Worm (Caenorhabditis elegans): Measurements from ENCODE around the gene clec-226.

The clec-226 gene

DNA sequence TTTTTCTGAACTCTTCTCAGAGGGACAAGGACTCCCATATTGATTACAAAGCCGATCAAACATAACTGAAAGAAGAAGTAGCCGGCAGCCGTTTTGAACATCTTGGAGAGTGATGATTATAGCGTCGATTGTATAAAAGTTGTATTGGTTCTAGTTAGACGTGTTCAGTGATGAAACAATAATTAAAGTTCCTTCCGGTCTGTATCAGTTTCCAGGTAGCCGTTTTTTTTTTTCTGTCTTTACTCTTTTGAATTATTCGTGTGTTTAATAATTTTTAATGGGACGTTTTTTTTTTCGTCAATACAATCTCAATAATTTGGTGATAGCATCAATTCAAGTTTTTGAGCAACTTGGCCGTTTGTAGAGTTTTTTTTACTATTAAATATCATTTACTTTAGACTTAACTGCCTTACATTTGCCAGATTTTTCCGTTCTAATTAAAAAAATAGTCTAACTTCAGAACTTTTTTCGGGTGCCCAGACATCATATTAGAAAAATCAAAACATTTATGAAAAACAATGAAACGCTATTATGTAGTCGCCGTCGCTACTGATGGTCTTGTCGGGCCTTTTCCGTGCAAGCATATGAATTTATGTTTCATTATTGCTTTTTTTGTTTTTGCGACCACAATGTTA lies at the start of gene clec-226, which contains the start of gene srx-10:
TSS of gene clec-226 (plus strand) at position 585 of the 635 bp plus-strand sequence.
TSS of gene srx-10 (minus strand) at position 101 of the 635 bp plus-strand sequence.
- TF ChIP-seq cnd-1 (tag; optimal IDR thresholded peaks at IDR 0.05): no peak
- no peak for TF ChIP-seq nhr-237 (tag; optimal IDR thresholded peaks at IDR 0.05)
- TF ChIP-seq zip-8 (tag; optimal IDR thresholded peaks at IDR 0.05): no peak
- no peak for TF ChIP-seq snpc-4 (tag; optimal IDR thresholded peaks at IDR 0.05)
- no peak for TF ChIP-seq bed-3 (GFP tag; optimal IDR thresholded peaks at IDR 0.05)
- no peak for TF ChIP-seq ham-2 (GFP tag; optimal IDR thresholded peaks at IDR 0.05)

DNA sequence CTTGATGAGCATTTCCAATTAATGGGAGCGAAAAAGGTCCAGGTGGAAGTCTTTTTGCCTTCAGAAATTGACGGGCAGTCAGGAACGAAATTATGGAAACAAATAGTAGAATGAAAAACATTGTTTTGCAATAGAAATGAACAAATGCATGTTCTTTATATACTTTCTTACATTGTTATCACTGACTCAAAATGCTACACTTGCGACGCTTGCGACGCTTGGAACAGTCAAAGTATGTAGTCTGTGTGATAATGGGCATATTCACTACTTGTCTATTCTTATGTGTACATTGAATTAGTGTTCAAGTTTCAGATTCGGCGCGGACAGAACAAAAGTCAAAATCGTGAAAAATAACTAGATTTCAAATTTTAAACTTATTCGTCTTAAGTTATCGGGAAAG lies 48.4 kb upstream of the clec-226 start, which contains the start of gene cyp-35C1:
TSS of gene cyp-35C1 (minus strand) at position 132 of the 400 bp plus-strand sequence.
- TF ChIP-seq flh-1 (GFP tag; optimal IDR thresholded peaks at IDR 0.05) (no peak), cnd-1 (tag; optimal IDR thresholded peaks at IDR 0.05) (no peak)

DNA sequence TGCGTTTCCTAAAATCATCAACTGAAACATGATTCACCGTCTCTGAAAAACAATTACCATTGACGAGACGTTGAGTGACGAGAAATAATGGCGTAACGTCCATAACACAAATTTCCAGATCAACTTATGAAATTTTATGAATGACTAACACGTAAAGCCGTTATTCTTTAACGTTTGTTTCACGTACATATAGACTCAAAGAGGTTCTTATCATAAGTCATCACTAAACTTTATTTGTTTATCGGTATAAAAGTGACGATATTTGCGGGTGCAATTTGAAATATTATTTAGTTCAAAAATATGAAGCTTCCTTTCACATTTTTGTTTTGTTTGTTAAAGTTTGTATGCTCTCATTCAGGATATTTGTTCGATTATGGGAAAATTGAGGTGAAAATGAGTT lies 47.6 kb upstream of the clec-226 start, which contains the start of gene oac-3:
TSS of gene oac-3 (plus strand) at position 301 of the 400 bp plus-strand sequence.
- no peak for TF ChIP-seq nhr-2 (tag; optimal IDR thresholded peaks at IDR 0.05)
- TF ChIP-seq lin-13 (tag; optimal IDR thresholded peaks at IDR 0.05): no peak
- no peak for TF ChIP-seq nhr-12 (tag; optimal IDR thresholded peaks at IDR 0.05)
- TF ChIP-seq ces-1 (GFP tag; optimal IDR thresholded peaks at IDR 0.05): no peak
- TF ChIP-seq blmp-1 (tag; optimal IDR thresholded peaks at IDR 0.05): no peak
- TF ChIP-seq nhr-76 (tag; optimal IDR thresholded peaks at IDR 0.05): no peak
- TF ChIP-seq ceh-83 (GFP tag; optimal IDR thresholded peaks at IDR 0.05): no peak
- no peak for TF ChIP-seq zip-8 (tag; optimal IDR thresholded peaks at IDR 0.05)

DNA sequence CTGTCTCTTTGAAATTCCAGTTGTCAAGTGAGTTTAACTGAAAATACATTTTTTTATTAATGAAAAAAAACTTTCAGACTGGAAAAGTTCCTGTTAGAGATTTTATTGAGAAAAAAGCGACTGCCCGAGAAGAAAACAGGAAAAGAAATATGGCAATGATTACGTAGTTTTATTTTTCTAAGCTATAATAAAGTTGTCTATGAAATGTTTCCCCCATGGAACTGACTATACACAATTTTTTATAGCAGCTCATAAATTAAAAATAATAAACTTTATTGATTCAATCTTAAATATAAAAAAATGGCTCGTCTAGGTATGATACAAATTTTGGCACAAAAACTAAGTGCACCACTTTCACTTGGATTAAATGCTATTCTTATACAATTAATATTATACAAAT lies 44.3 kb upstream of the clec-226 start, which contains the start of gene C06B3.1:
TSS of gene C06B3.1 (plus strand) at position 301 of the 400 bp plus-strand sequence.
- no peak for TF ChIP-seq M03D4.4 (tag; optimal IDR thresholded peaks at IDR 0.05)
- no peak for TF ChIP-seq ceh-43 (GFP tag; optimal IDR thresholded peaks at IDR 0.05)
- no peak for TF ChIP-seq ces-1 (GFP tag; optimal IDR thresholded peaks at IDR 0.05)
- no peak for TF ChIP-seq unc-120 (tag; optimal IDR thresholded peaks at IDR 0.05; ENCODE audit: poor library complexity, severe bottlenecking)
- no peak for TF ChIP-seq lsy-2 (tag; optimal IDR thresholded peaks at IDR 0.05)
- TF ChIP-seq unc-39 (tag; optimal IDR thresholded peaks at IDR 0.05): no peak
- no peak for TF ChIP-seq mab-5 (tag; optimal IDR thresholded peaks at IDR 0.05)
- TF ChIP-seq pha-4 (tag; optimal IDR thresholded peaks at IDR 0.05): no peak
- no peak for TF ChIP-seq ceh-83 (GFP tag; optimal IDR thresholded peaks at IDR 0.05)
- no peak for TF ChIP-seq sptf-1 (tag; optimal IDR thresholded peaks at IDR 0.05)
- no peak for TF ChIP-seq elt-1 (tag; optimal IDR thresholded peaks at IDR 0.05; ENCODE audit: borderline replicate concordance, insufficient read depth)
- no peak for TF ChIP-seq mep-1 (tag; optimal IDR thresholded peaks at IDR 0.05)
- no peak for TF ChIP-seq bed-3 (GFP tag; optimal IDR thresholded peaks at IDR 0.05)
- TF ChIP-seq lin-13 (tag; optimal IDR thresholded peaks at IDR 0.05): no peak
- TF ChIP-seq hlh-1 (tag; optimal IDR thresholded peaks at IDR 0.05): no peak
- TF ChIP-seq ham-2 (GFP tag; optimal IDR thresholded peaks at IDR 0.05): no peak
- TF ChIP-seq nhr-12 (tag; optimal IDR thresholded peaks at IDR 0.05): no peak
- no peak for TF ChIP-seq snpc-4 (tag; optimal IDR thresholded peaks at IDR 0.05)
- TF ChIP-seq drap-1 (GFP tag; optimal IDR thresholded peaks at IDR 0.05): no peak
- TF ChIP-seq cnd-1 (tag; optimal IDR thresholded peaks at IDR 0.05): no peak

DNA sequence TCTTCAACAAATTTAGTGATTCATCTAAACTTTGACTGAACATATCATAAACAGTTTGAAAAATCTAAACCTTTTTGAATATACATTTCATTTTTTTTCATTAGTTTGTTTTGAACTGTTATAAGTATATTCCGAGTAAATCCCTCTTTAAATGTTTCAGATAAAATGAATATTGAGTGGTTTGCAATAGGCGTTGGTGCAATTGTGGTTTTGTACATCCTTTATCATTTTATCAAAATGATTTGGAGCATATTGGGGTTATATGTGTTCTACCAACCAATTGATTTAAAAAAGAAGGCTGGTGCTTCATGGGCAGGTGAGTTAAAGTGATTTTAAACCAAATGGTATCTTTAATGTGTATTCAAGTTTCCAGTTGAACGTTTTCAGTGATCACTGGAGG lies 42.3 kb upstream of the clec-226 start, which contains the start of gene stdh-3:
TSS of gene stdh-3 (plus strand) at position 166 of the 400 bp plus-strand sequence.
- TF ChIP-seq nhr-12 (tag; optimal IDR thresholded peaks at IDR 0.05) (no peak), drap-1 (GFP tag; optimal IDR thresholded peaks at IDR 0.05) (no peak), lin-13 (tag; optimal IDR thresholded peaks at IDR 0.05) (no peak), ham-2 (GFP tag; optimal IDR thresholded peaks at IDR 0.05) (no peak), sem-2 (GFP tag; optimal IDR thresholded peaks at IDR 0.05) (no peak), bed-3 (GFP tag; optimal IDR thresholded peaks at IDR 0.05) (no peak), nhr-2 (tag; optimal IDR thresholded peaks at IDR 0.05) (no peak), flh-1 (GFP tag; optimal IDR thresholded peaks at IDR 0.05) (no peak), hlh-1 (tag; optimal IDR thresholded peaks at IDR 0.05) (no peak), sptf-1 (tag; optimal IDR thresholded peaks at IDR 0.05) (no peak), ztf-11 (tag; optimal IDR thresholded peaks at IDR 0.05) (no peak), mep-1 (tag; optimal IDR thresholded peaks at IDR 0.05) (no peak), pha-4 (tag; optimal IDR thresholded peaks at IDR 0.05) (no peak), cnd-1 (tag; optimal IDR thresholded peaks at IDR 0.05) (no peak), unc-120 (tag; optimal IDR thresholded peaks at IDR 0.05; ENCODE audit: poor library complexity, severe bottlenecking) (no peak)
